Worm (Caenorhabditis elegans): ENCODE results near the gene ZC13.1.

DNA sequence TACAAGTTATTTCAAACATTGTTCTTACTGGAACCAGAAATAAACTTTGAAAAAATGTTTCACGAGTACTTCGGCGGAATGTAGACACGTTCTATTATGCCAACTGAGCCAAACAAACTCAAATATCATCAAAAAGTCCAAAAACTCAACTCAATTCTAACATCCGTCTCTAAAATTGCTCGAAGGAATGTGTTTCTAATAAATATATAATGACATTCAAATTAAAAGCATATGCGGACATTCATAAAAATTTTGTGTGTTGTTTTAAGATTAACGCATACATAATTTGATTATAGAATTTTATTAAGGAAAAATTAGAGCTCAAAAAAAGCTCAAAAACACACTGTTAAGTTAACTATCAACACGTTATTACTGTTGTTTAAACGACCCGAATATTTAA, 31.6 kb upstream of the ZC13.1 start:
- TF ChIP-seq dao-5 (tag; optimal IDR thresholded peaks at IDR 0.05) (no peak), him-1 (tag; optimal IDR thresholded peaks at IDR 0.05) (no peak)

Measured in whole organism, L4/young adult.